Worm (Caenorhabditis elegans): ENCODE results near the gene klf-3.

DNA sequence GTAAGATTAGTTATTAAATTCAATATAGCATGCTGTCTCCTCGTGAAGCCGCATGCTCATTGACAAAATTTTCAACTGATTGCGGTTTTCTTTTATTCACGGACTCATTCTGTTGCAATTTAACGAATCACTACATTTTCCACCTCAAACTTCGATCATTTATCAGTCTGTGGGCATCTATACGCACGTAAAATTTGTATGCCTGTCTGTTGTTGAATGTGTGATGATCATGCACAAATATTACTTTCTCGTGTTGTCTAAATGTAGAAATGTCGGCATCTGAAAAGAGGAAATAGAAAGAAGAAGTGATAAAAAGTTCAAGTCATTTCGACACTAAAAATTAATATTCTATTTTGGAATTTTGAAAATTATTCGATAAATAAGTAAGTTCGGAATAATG, 4.1 kb upstream of the klf-3 start:
- TF ChIP-seq lin-39 (tag; optimal IDR thresholded peaks at IDR 0.05) (no peak), mbf-1 (tag; optimal IDR thresholded peaks at IDR 0.05) (no peak), unc-39 (tag; optimal IDR thresholded peaks at IDR 0.05) (no peak), nhr-6 (tag; optimal IDR thresholded peaks at IDR 0.05) (no peak), unc-62 (GFP tag; optimal IDR thresholded peaks at IDR 0.05) (no peak), nhr-23 (tag; optimal IDR thresholded peaks at IDR 0.05) (no peak)

Measured in whole organism, L2 larva.